Worm (Caenorhabditis elegans): ENCODE results near the gene fos-1.
"Not testable (repeated sequence)": the region's sequence is repeated elsewhere in the genome, so short reads cannot be mapped to it uniquely, and the experiment has no call there.

- TF ChIP-seq nhr-237 (tag; optimal IDR thresholded peaks at IDR 0.05); lin-39 (tag; optimal IDR thresholded peaks at IDR 0.05); aha-1 (tag; optimal IDR thresholded peaks at IDR 0.05); C04F5.9 (tag; optimal IDR thresholded peaks at IDR 0.05); ceh-63 (GFP tag; optimal IDR thresholded peaks at IDR 0.05): not testable (repeated sequence)
These were observed 35.2 kb downstream of the fos-1 start, which contains the start of gene F29G9.1 for ce11 chrV:6038405-6039151.

All from whole organism, L1 larva.